Worm (Caenorhabditis elegans) whole organism, L4 larva: ENCODE results near the gene str-182.

Source experiments
- ZK546.5 ChIP-seq, 2 experiments: sonication (generic microtip); optimal IDR thresholded peaks; 2 replicates each; lab custom pipeline; 2017; ENCODE audit warnings: missing biosample characterization in 2 of 2, missing genetic modification characterization in 2 of 2
- lin-15B ChIP-seq: fragments of 150-350 bp; sonication (generic microtip); optimal IDR thresholded peaks from 3 replicates; lab custom pipeline; 2014; ENCODE audit warnings: missing biosample characterization, missing genetic modification characterization
- nhr-237 ChIP-seq: sonication (generic microtip); optimal IDR thresholded peaks from 2 replicates; lab custom pipeline; 2017; ENCODE audit warnings: missing biosample characterization, missing genetic modification characterization
- php-3 ChIP-seq: fragments of 200-800 bp; sonication (Bioruptor generic); IDR thresholded peaks from 2 replicates; pipeline ENCODE4 v1.3.6; 2022; ENCODE audit warnings: missing genetic modification reagents, missing genetic modification characterization, missing compliant biosample characterization
- unc-39 ChIP-seq: sonication (generic microtip); optimal IDR thresholded peaks from 2 replicates; lab custom pipeline; 2017; ENCODE audit warnings: missing biosample characterization, missing genetic modification characterization
- ztf-11 ChIP-seq: fragments of 150-350 bp; optimal IDR thresholded peaks from 2 replicates; lab custom pipeline; 2014; ENCODE audit warnings: missing biosample characterization, missing genetic modification characterization

- TF ChIP-seq nhr-237 (tag; lab: Kevin White, UChicago), result no peak
- TF ChIP-seq lin-15B (tag; lab: Kevin White, UChicago), result no peak
- TF ChIP-seq ZK546.5 (tag; optimal IDR thresholded peaks at IDR 0.05; lab: Kevin White, UChicago), result no peak
- TF ChIP-seq ztf-11 (tag; lab: Kevin White, UChicago), result no peak
- TF ChIP-seq php-3 (GFP tag; lab: Robert Waterston, UW), result no peak
- no peak for TF ChIP-seq unc-39 (tag; lab: Kevin White, UChicago)
Observed at ce11 chrV:10205483-10205882, 27.7 kb downstream of the str-182 start, which contains the start of gene ZK856.16.
